Fruit fly (Drosophila melanogaster) whole organism, embryonic: ENCODE results near the gene CG8097.

ENCODE experiments used
- Atf-2 ChIP-seq: fragments of 200-800 bp; sonication (Bioruptor generic); optimal IDR thresholded peaks from 2 replicates; lab custom pipeline; 2016; ENCODE audit warnings: missing biosample characterization, missing genetic modification characterization
- Bgb ChIP-seq: fragments of 200-800 bp; sonication (Bioruptor generic); IDR thresholded peaks from 2 replicates; pipeline ENCODE4 v1.3.6; 2022; ENCODE audit warnings: missing biosample characterization, missing genetic modification characterization; ENCODE audit not compliant: partially characterized antibody
- CG10209 ChIP-seq: fragments of 200-800 bp; sonication (Bioruptor generic); optimal IDR thresholded peaks from 3 replicates; lab custom pipeline; 2017; ENCODE audit warnings: missing biosample characterization, mild to moderate bottlenecking, missing genetic modification characterization, missing genetic modification reagents
- CG10431 ChIP-seq: fragments of 200-800 bp; sonication (Bioruptor generic); optimal IDR thresholded peaks from 3 replicates; lab custom pipeline; 2018; ENCODE audit warnings: missing biosample characterization, mild to moderate bottlenecking, missing genetic modification characterization
- CG12942 ChIP-seq: fragments of 200-800 bp; sonication (Bioruptor generic); optimal IDR thresholded peaks from 3 replicates; lab custom pipeline; 2016; ENCODE audit warnings: missing biosample characterization, missing genetic modification characterization
- CG14050 ChIP-seq: fragments of 200-800 bp; sonication (Bioruptor generic); IDR thresholded peaks from 3 replicates; pipeline ENCODE4 v1.3.6; 2022; ENCODE audit warnings: missing biosample characterization, missing genetic modification characterization
- CG14860 ChIP-seq: fragments of 200-800 bp; sonication (Bioruptor generic); IDR thresholded peaks from 3 replicates; pipeline ENCODE4 v1.3.6; 2022; ENCODE audit warnings: missing biosample characterization, missing genetic modification characterization; ENCODE audit not compliant: partially characterized antibody
- CG15479 ChIP-seq: fragments of 200-800 bp; sonication (Bioruptor generic); optimal IDR thresholded peaks from 3 replicates; lab custom pipeline; 2019; ENCODE audit warnings: missing biosample characterization, mild to moderate bottlenecking, missing genetic modification characterization, moderate library complexity
- CG1602 ChIP-seq: fragments of 200-800 bp; sonication (Bioruptor generic); optimal IDR thresholded peaks from 3 replicates; lab custom pipeline; 2016; ENCODE audit warnings: missing biosample characterization, missing genetic modification characterization
- CG17328 ChIP-seq: fragments of 200-800 bp; sonication (Bioruptor generic); IDR thresholded peaks from 2 replicates; pipeline ENCODE4 v1.3.6; 2022; ENCODE audit warnings: missing biosample characterization, missing genetic modification characterization
- CG17802 ChIP-seq: fragments of 200-800 bp; sonication (Bioruptor generic); optimal IDR thresholded peaks from 2 replicates; lab custom pipeline; 2018; ENCODE audit warnings: missing biosample characterization, mild to moderate bottlenecking, missing genetic modification characterization, moderate library complexity
- CG18011 ChIP-seq: fragments of 200-800 bp; sonication (Bioruptor generic); optimal IDR thresholded peaks from 2 replicates; lab custom pipeline; 2017; ENCODE audit warnings: missing biosample characterization, missing genetic modification characterization, mild to moderate bottlenecking, moderate library complexity, missing genotype
- CG3281 ChIP-seq: fragments of 200-800 bp; sonication (Bioruptor generic); optimal IDR thresholded peaks from 3 replicates; lab custom pipeline; 2017; ENCODE audit warnings: missing biosample characterization, mild to moderate bottlenecking, missing genetic modification characterization
- CG33557 ChIP-seq: fragments of 200-800 bp; sonication (Bioruptor generic); optimal IDR thresholded peaks from 2 replicates; lab custom pipeline; 2019; ENCODE audit warnings: missing biosample characterization, mild to moderate bottlenecking, missing genetic modification characterization, moderate library complexity
- CG3838 ChIP-seq: fragments of 200-800 bp; sonication (Bioruptor generic); optimal IDR thresholded peaks from 3 replicates; lab custom pipeline; 2016; ENCODE audit warnings: missing biosample characterization, missing genetic modification characterization
- CG4854 ChIP-seq: fragments of 200-800 bp; sonication (Bioruptor generic); optimal IDR thresholded peaks from 2 replicates; lab custom pipeline; 2016; ENCODE audit warnings: missing biosample characterization, missing genetic modification characterization, inconsistent platforms
- CG7745 ChIP-seq: fragments of 200-800 bp; sonication (Bioruptor generic); optimal IDR thresholded peaks from 2 replicates; lab custom pipeline; 2018; ENCODE audit warnings: missing biosample characterization, mild to moderate bottlenecking, missing genetic modification characterization, moderate library complexity
- CG8290 ChIP-seq, 3 experiments: fragments of 200-800 bp; sonication (Bioruptor generic); optimal IDR thresholded peaks; 2 replicates each; lab custom pipeline; 2016 to 2019; ENCODE audit warnings: missing biosample characterization in 3 of 3, missing genetic modification characterization in 3 of 3, mild to moderate bottlenecking in 2 of 3, moderate library complexity in 1 of 3
- D19A ChIP-seq: fragments of 200-800 bp; optimal IDR thresholded peaks from 3 replicates; lab custom pipeline; 2019; ENCODE audit warnings: missing biosample characterization, mild to moderate bottlenecking, missing genetic modification characterization, moderate library complexity
- Drgx ChIP-seq: fragments of 200-800 bp; sonication (Bioruptor generic); IDR thresholded peaks from 2 replicates; pipeline ENCODE4 v1.3.6; 2022; ENCODE audit warnings: missing biosample characterization, missing genetic modification characterization
- ERR ChIP-seq: fragments of 200-800 bp; sonication (Bioruptor generic); optimal IDR thresholded peaks from 2 replicates; lab custom pipeline; 2016; ENCODE audit warnings: missing biosample characterization, missing genetic modification characterization
- Gsc ChIP-seq: fragments of 200-800 bp; sonication (Bioruptor generic); IDR thresholded peaks from 2 replicates; pipeline ENCODE4 v1.3.6; 2022; ENCODE audit warnings: missing biosample characterization, missing genetic modification characterization
- HLHmδ ChIP-seq: fragments of 200-800 bp; sonication (Bioruptor generic); optimal IDR thresholded peaks from 2 replicates; lab custom pipeline; 2018; ENCODE audit warnings: missing biosample characterization, mild to moderate bottlenecking, missing genetic modification characterization, moderate library complexity
- Jarid2 ChIP-seq: fragments of 200-800 bp; sonication (Bioruptor generic); optimal IDR thresholded peaks from 3 replicates; lab custom pipeline; 2017; ENCODE audit warnings: mild to moderate bottlenecking, missing biosample characterization, missing genetic modification reagents, missing genetic modification characterization
- Lhr ChIP-seq: fragments of 200-800 bp; sonication (Bioruptor generic); optimal IDR thresholded peaks from 3 replicates; lab custom pipeline; 2017; ENCODE audit warnings: mild to moderate bottlenecking, missing biosample characterization, missing genetic modification reagents, missing genetic modification characterization
- MBD-R2 ChIP-seq: fragments of 200-800 bp; sonication (Bioruptor generic); IDR thresholded peaks from 2 replicates; pipeline ENCODE4 v1.3.6; 2022; ENCODE audit warnings: missing biosample characterization, missing genetic modification characterization
- Mrtf ChIP-seq: fragments of 200-800 bp; sonication (Bioruptor generic); IDR thresholded peaks from 3 replicates; pipeline ENCODE4 v1.3.6; 2022; ENCODE audit warnings: missing biosample characterization, missing genetic modification characterization
- Nf-YA ChIP-seq: fragments of 200-800 bp; sonication (Bioruptor generic); IDR thresholded peaks from 2 replicates; pipeline ENCODE4 v1.3.6; 2022; ENCODE audit warnings: missing biosample characterization, missing genetic modification characterization
- NfI ChIP-seq: fragments of 200-800 bp; sonication (Bioruptor generic); optimal IDR thresholded peaks from 3 replicates; lab custom pipeline; 2018; ENCODE audit warnings: missing biosample characterization, mild to moderate bottlenecking, missing genetic modification characterization, moderate library complexity
- Oaz ChIP-seq: fragments of 200-800 bp; sonication (Bioruptor generic); IDR thresholded peaks from 2 replicates; pipeline ENCODE4 v1.3.6; 2022; ENCODE audit warnings: missing biosample characterization, missing genetic modification characterization
- Rx ChIP-seq: fragments of 200-800 bp; sonication (Bioruptor generic); IDR thresholded peaks from 2 replicates; pipeline ENCODE4 v1.3.6; 2022; ENCODE audit warnings: missing biosample characterization, missing genetic modification characterization
- Scr ChIP-seq: fragments of 200-800 bp; sonication (Bioruptor generic); IDR thresholded peaks from 2 replicates; pipeline ENCODE4 v1.3.6; 2022; ENCODE audit warnings: missing biosample characterization, missing genetic modification characterization; ENCODE audit not compliant: partially characterized antibody
- ash1 ChIP-seq: fragments of 200-800 bp; sonication (Bioruptor generic); optimal IDR thresholded peaks from 2 replicates; lab custom pipeline; 2018; ENCODE audit warnings: missing biosample characterization, mild to moderate bottlenecking, missing genetic modification characterization
- btn ChIP-seq: fragments of 200-800 bp; sonication (Bioruptor generic); optimal IDR thresholded peaks from 2 replicates; lab custom pipeline; 2016; ENCODE audit warnings: missing biosample characterization, missing genetic modification characterization
- corto ChIP-seq: fragments of 200-800 bp; sonication (Bioruptor generic); optimal IDR thresholded peaks from 2 replicates; lab custom pipeline; 2016; ENCODE audit warnings: missing biosample characterization, mild to moderate bottlenecking, missing genetic modification characterization, moderate library complexity
- dan ChIP-seq: fragments of 200-800 bp; sonication (Bioruptor generic); IDR thresholded peaks from 2 replicates; pipeline ENCODE4 v1.3.6; 2022; ENCODE audit warnings: missing biosample characterization, missing genetic modification characterization
- disco-r ChIP-seq: fragments of 200-800 bp; sonication (Bioruptor generic); optimal IDR thresholded peaks from 2 replicates; lab custom pipeline; 2016; ENCODE audit warnings: missing biosample characterization, missing genetic modification characterization
- fd3F ChIP-seq: fragments of 200-800 bp; sonication (Bioruptor generic); optimal IDR thresholded peaks from 2 replicates; lab custom pipeline; 2018; ENCODE audit warnings: missing biosample characterization, mild to moderate bottlenecking, missing genetic modification characterization, moderate library complexity
- gt ChIP-seq: fragments of 200-800 bp; sonication (Bioruptor generic); IDR thresholded peaks from 2 replicates; pipeline ENCODE4 v1.3.6; 2022; ENCODE audit warnings: missing biosample characterization, missing genetic modification characterization
- insv ChIP-seq, 2 experiments: fragments of 200-800 bp; sonication (Bioruptor generic); optimal IDR thresholded peaks; 3 replicates each; lab custom pipeline; 2016 to 2018; ENCODE audit warnings: missing biosample characterization in 2 of 2, missing genetic modification characterization in 2 of 2
- ken ChIP-seq: fragments of 200-800 bp; sonication (Bioruptor generic); IDR thresholded peaks from 3 replicates; pipeline ENCODE4 v1.3.6; 2022; ENCODE audit warnings: missing biosample characterization, missing genetic modification characterization
- mam ChIP-seq: fragments of 200-800 bp; sonication (Bioruptor generic); optimal IDR thresholded peaks from 3 replicates; lab custom pipeline; 2016; ENCODE audit warnings: missing biosample characterization, missing genetic modification characterization
- mld ChIP-seq: fragments of 200-800 bp; sonication (Bioruptor generic); IDR thresholded peaks from 3 replicates; pipeline ENCODE4 v1.3.6; 2022; ENCODE audit warnings: missing biosample characterization, missing genetic modification characterization; ENCODE audit not compliant: partially characterized antibody
- p53 ChIP-seq: fragments of 200-800 bp; sonication (Bioruptor generic); optimal IDR thresholded peaks from 2 replicates; lab custom pipeline; 2016; ENCODE audit warnings: missing biosample characterization, missing genetic modification characterization
- pum ChIP-seq: fragments of 200-800 bp; sonication (Bioruptor generic); optimal IDR thresholded peaks from 2 replicates; lab custom pipeline; 2016; ENCODE audit warnings: missing biosample characterization, missing genetic modification characterization
- sens ChIP-seq: fragments of 200-800 bp; sonication (Bioruptor generic); peaks from one replicate; lab custom pipeline; 2016; ENCODE audit warnings: missing biosample characterization, missing genetic modification characterization
- slp2 ChIP-seq: fragments of 200-800 bp; sonication (Bioruptor generic); optimal IDR thresholded peaks from 2 replicates; lab custom pipeline; 2016; ENCODE audit warnings: missing biosample characterization, missing genetic modification characterization
- sug ChIP-seq: fragments of 200-800 bp; optimal IDR thresholded peaks from 2 replicates; lab custom pipeline; 2019; ENCODE audit warnings: missing biosample characterization, mild to moderate bottlenecking, missing genetic modification characterization, moderate library complexity
- tll ChIP-seq, 2 experiments: fragments of 200-800 bp in 1 of 2; fragments of >200 bp in 1 of 2; sonication (Bioruptor generic) in 1 of 2; optimal IDR thresholded peaks; 2 replicates each; lab custom pipeline; 2017 to 2019; ENCODE audit warnings: missing biosample characterization in 2 of 2, missing genetic modification characterization in 2 of 2, mild to moderate bottlenecking in 1 of 2, moderate library complexity in 1 of 2
- wek ChIP-seq: fragments of 200-800 bp; sonication (Bioruptor generic); optimal IDR thresholded peaks from 3 replicates; lab custom pipeline; 2018; ENCODE audit warnings: missing biosample characterization, mild to moderate bottlenecking, missing genetic modification characterization, moderate library complexity

Gene CG8097

DNA sequence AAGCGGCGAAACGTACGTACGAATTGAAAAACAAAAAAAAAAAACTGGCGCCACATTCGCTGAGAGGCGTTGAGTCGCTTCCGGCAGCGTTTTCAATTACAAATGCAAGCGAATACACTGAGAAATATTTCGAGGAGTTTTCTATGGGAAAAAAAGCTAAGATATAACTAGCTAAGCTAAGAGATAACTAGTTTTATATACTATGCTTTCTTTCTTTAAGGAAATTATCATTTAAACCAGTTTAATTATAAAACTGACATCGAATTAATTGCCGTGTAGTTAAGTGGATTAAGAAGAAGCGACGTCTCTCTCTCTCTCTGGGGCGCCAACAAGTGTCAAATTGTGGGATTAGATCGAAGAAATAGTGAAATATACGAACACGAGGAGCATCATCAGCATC is 32.5 kb downstream of the CG8097 start (continued):
- peak; percentile 3 for TF ChIP-seq ERR
- TF ChIP-seq Scr (GFP tag; lab: Robert Waterston, UW), result no peak
- TF ChIP-seq CG14860, result no peak
- TF ChIP-seq CG18011 (GFP tag; lab: Kevin White, UChicago), result no peak
- TF ChIP-seq NfI (GFP tag; lab: Kevin White, UChicago), result no peak
- TF ChIP-seq pum (GFP tag; lab: Kevin White, UChicago), result peak; percentile 28
- no peak for TF ChIP-seq Jarid2 (GFP tag; lab: Kevin White, UChicago)
- no peak for TF ChIP-seq MBD-R2
- TF ChIP-seq CG8290 (GFP tag; optimal IDR thresholded peaks at IDR 0.05; lab: Kevin White, UChicago), result peak; percentile 13
- TF ChIP-seq CG8290 (tag; optimal IDR thresholded peaks at IDR 0.05; lab: Kevin White, UChicago), result peak in 1 of 2 experiments; percentile 0
- TF ChIP-seq D19A, result peak; percentile 57
- no peak for TF ChIP-seq CG17802 (tag; lab: Kevin White, UChicago)
- TF ChIP-seq CG17328 (GFP tag; lab: Robert Waterston, UW), result peak; percentile 61; the same call in 1 of the 2 replicates
- peak; percentile 25 for TF ChIP-seq CG3281 (GFP tag; lab: Kevin White, UChicago)
- no peak for TF ChIP-seq gt (GFP tag; lab: Robert Waterston, UW)
- no peak for TF ChIP-seq mld
- peak; percentile 15 for TF ChIP-seq CG33557
- 0 out of 3 replicates have a peak, but pooled peaks have one; percentile 14 for TF ChIP-seq Mrtf (GFP tag; lab: Robert Waterston, UW)
- no peak for TF ChIP-seq wek (GFP tag; lab: Kevin White, UChicago)
- no peak for TF ChIP-seq dan (GFP tag; lab: Robert Waterston, UW)
- no peak for TF ChIP-seq Oaz (GFP tag; lab: Robert Waterston, UW)
- no peak for TF ChIP-seq disco-r (GFP tag; lab: Kevin White, UChicago)
- TF ChIP-seq btn (GFP tag; lab: Kevin White, UChicago), result no peak
- peak; percentile 57; the same call in 1 of the 3 replicates for TF ChIP-seq ken (GFP tag; lab: Robert Waterston, UW)
- TF ChIP-seq CG1602 (GFP tag; lab: Kevin White, UChicago), result peak; percentile 36
- TF ChIP-seq Atf-2 (GFP tag; lab: Kevin White, UChicago), result peak; percentile 20
- no peak for TF ChIP-seq insv (GFP tag; optimal IDR thresholded peaks at IDR 0.05; lab: Kevin White, UChicago)
- TF ChIP-seq mam, result peak; percentile 43
- no peak for TF ChIP-seq Nf-YA (GFP tag; lab: Robert Waterston, UW)
- no peak for TF ChIP-seq CG7745 (tag; lab: Kevin White, UChicago)
- TF ChIP-seq CG15479 (GFP tag; lab: Kevin White, UChicago), result no peak
- no peak for TF ChIP-seq sug
- TF ChIP-seq Bgb, result no peak
- peak; percentile 92 for TF ChIP-seq sens
- TF ChIP-seq CG10209, result peak; percentile 39
- peak; percentile 30; the same call in 1 of the 3 replicates for TF ChIP-seq CG14050
- TF ChIP-seq ash1, result no peak
- TF ChIP-seq CG10431 (GFP tag; lab: Kevin White, UChicago), result no peak
- TF ChIP-seq CG4854 (GFP tag; lab: Kevin White, UChicago), result no peak
- peak; percentile 35 for TF ChIP-seq CG12942
- TF ChIP-seq corto, result no peak
- no peak for TF ChIP-seq Rx
- no peak for TF ChIP-seq Gsc (GFP tag; lab: Robert Waterston, UW)
- no peak for TF ChIP-seq CG3838 (GFP tag; lab: Kevin White, UChicago)
- no peak for TF ChIP-seq p53 (GFP tag; lab: Kevin White, UChicago)
- TF ChIP-seq slp2 (GFP tag; lab: Kevin White, UChicago), result no peak
- peak; percentile 35 for TF ChIP-seq fd3F (GFP tag; lab: Kevin White, UChicago)
- TF ChIP-seq Lhr (GFP tag; lab: Kevin White, UChicago), result no peak
- no peak for TF ChIP-seq HLHmδ
- TF ChIP-seq tll (GFP tag; optimal IDR thresholded peaks at IDR 0.05; lab: Kevin White, UChicago), result no peak
- peak; percentile 75 for TF ChIP-seq Drgx (GFP tag; lab: Robert Waterston, UW)
